Worm (Caenorhabditis elegans): ENCODE measurements around the gene air-1.

The air-1 gene

ce11 chrV:8238290-8238689 lies 17.0 kb downstream of the air-1 start, which contains the start of gene rol-3:
rol-3 (minus strand) TSS chrV:8238409.
- TF ChIP-seq che-1 (tag; optimal IDR thresholded peaks at IDR 0.05): no peak
- no peak for TF ChIP-seq odd-2 (tag; optimal IDR thresholded peaks at IDR 0.05)
- no peak for TF ChIP-seq ceh-2 (tag; optimal IDR thresholded peaks at IDR 0.05)
- TF ChIP-seq hlh-15 (tag; optimal IDR thresholded peaks at IDR 0.05): no peak
- no peak for TF ChIP-seq fkh-10 (GFP tag; optimal IDR thresholded peaks at IDR 0.05)
- no peak for TF ChIP-seq mec-3 (tag; optimal IDR thresholded peaks at IDR 0.05; ENCODE audit: borderline replicate concordance)
- TF ChIP-seq hlh-13 (GFP tag; optimal IDR thresholded peaks at IDR 0.05): no peak

- TF ChIP-seq unc-3 (GFP tag; conservative IDR thresholded peaks at IDR 0.05) (no peak), unc-3 (tag; optimal IDR thresholded peaks at IDR 0.05) (no peak), unc-42 (tag; optimal IDR thresholded peaks at IDR 0.05) (no peak), ceh-22 (tag; optimal IDR thresholded peaks at IDR 0.05) (no peak), nhr-232 (tag; optimal IDR thresholded peaks at IDR 0.05) (no peak), rnt-1 (tag; optimal IDR thresholded peaks at IDR 0.05) (no peak), pha-2 (tag; optimal IDR thresholded peaks at IDR 0.05) (no peak), mec-3 (tag; optimal IDR thresholded peaks at IDR 0.05; ENCODE audit: borderline replicate concordance) (no peak)
These were observed 18.6 kb downstream of the air-1 start, which contains the start of gene C16D9.3 for ce11 chrV:8239928-8240327. C16D9.3 (minus strand) TSS chrV:8240028.

ce11 chrV:8242798-8243197 lies 21.5 kb downstream of the air-1 start, which contains the start of gene C16D9.4:
C16D9.4 (minus strand) TSS chrV:8242898.
- TF ChIP-seq fax-1 (tag; optimal IDR thresholded peaks at IDR 0.05) (no peak), unc-55 (GFP tag; optimal IDR thresholded peaks at IDR 0.05) (no peak), ceh-9 (tag; optimal IDR thresholded peaks at IDR 0.05) (no peak), ceh-24 (tag; optimal IDR thresholded peaks at IDR 0.05) (no peak), pha-2 (tag; optimal IDR thresholded peaks at IDR 0.05) (no peak), unc-42 (tag; optimal IDR thresholded peaks at IDR 0.05) (no peak), ceh-45 (GFP tag; IDR thresholded peaks at IDR 0.05) (no peak), dve-1 (tag; optimal IDR thresholded peaks at IDR 0.05) (no peak), ttx-3 (tag; optimal IDR thresholded peaks at IDR 0.05) (no peak), ets-4 (tag; optimal IDR thresholded peaks at IDR 0.05) (no peak), ceh-34 (tag; optimal IDR thresholded peaks at IDR 0.05) (no peak), unc-86 (tag; optimal IDR thresholded peaks at IDR 0.05) (no peak), ceh-31 (tag; optimal IDR thresholded peaks at IDR 0.05) (no peak), elt-2 (tag; optimal IDR thresholded peaks at IDR 0.05) (no peak)

- TF ChIP-seq npax-4 (tag; optimal IDR thresholded peaks at IDR 0.05) (no peak), sox-2 (GFP tag; IDR thresholded peaks at IDR 0.05) (no peak), ceh-22 (tag; optimal IDR thresholded peaks at IDR 0.05) (no peak), ceh-6 (GFP tag; optimal IDR thresholded peaks at IDR 0.05) (no peak), tbx-7 (tag; optimal IDR thresholded peaks at IDR 0.05) (no peak), zip-5 (tag; optimal IDR thresholded peaks at IDR 0.05) (no peak), ceh-48 (tag; optimal IDR thresholded peaks at IDR 0.05) (no peak), dmd-4 (tag; optimal IDR thresholded peaks at IDR 0.05; ENCODE audit: borderline replicate concordance) (no peak), pha-2 (tag; optimal IDR thresholded peaks at IDR 0.05) (no peak), ceh-2 (tag; optimal IDR thresholded peaks at IDR 0.05) (no peak), lim-6 (tag; optimal IDR thresholded peaks at IDR 0.05) (no peak), sdc-2 (tag; optimal IDR thresholded peaks at IDR 0.05) (no peak), ztf-16 (tag; optimal IDR thresholded peaks at IDR 0.05) (no peak), Y22D7AL.16 (tag; optimal IDR thresholded peaks at IDR 0.05) (no peak), elt-4 (tag; optimal IDR thresholded peaks at IDR 0.05) (no peak)
These were observed 21.9 kb downstream of the air-1 start for ce11 chrV:8243201-8243600.
